Fruit fly (Drosophila melanogaster) whole organism, embryonic: ENCODE data around the gene CG10137.
A peak's percentile ranks its signal among the peaks of the same experiment; 100 is the strongest.

Experiments
- Asciz ChIP-seq: fragments of 200-800 bp; sonication (Bioruptor generic); optimal IDR thresholded peaks from 2 replicates; lab custom pipeline; 2017; ENCODE audit warnings: missing biosample characterization, mild to moderate bottlenecking, missing genetic modification characterization, missing genetic modification reagents
- Atf6 ChIP-seq: fragments of 200-800 bp; sonication (Bioruptor generic); IDR thresholded peaks from 2 replicates; pipeline ENCODE4 v1.3.6; 2022; ENCODE audit warnings: missing biosample characterization, missing genetic modification characterization
- B-H2 ChIP-seq: fragments of 200-800 bp; sonication (Bioruptor generic); optimal IDR thresholded peaks from 2 replicates; lab custom pipeline; 2018; ENCODE audit warnings: missing biosample characterization, mild to moderate bottlenecking, missing genetic modification characterization
- Bdp1 ChIP-seq: fragments of 200-800 bp; sonication (Bioruptor generic); optimal IDR thresholded peaks from 3 replicates; lab custom pipeline; 2016; ENCODE audit warnings: missing biosample characterization, missing genetic modification characterization
- C15 ChIP-seq: fragments of 200-800 bp; sonication (Bioruptor generic); IDR thresholded peaks from 3 replicates; pipeline ENCODE4 v1.3.6; 2022; ENCODE audit warnings: missing biosample characterization, missing genetic modification characterization
- CG10147 ChIP-seq: fragments of 200-800 bp; sonication (Bioruptor generic); optimal IDR thresholded peaks from 2 replicates; lab custom pipeline; 2019; ENCODE audit warnings: missing biosample characterization, mild to moderate bottlenecking, missing genetic modification characterization, moderate library complexity
- CG10321 ChIP-seq: fragments of 200-800 bp; sonication (Bioruptor generic); IDR thresholded peaks from 2 replicates; pipeline ENCODE4 v1.3.6; 2022; ENCODE audit warnings: missing biosample characterization, missing genetic modification characterization
- CG12071 ChIP-seq: fragments of 200-800 bp; sonication (Bioruptor generic); optimal IDR thresholded peaks from 3 replicates; lab custom pipeline; 2018; ENCODE audit warnings: missing biosample characterization, mild to moderate bottlenecking, missing genetic modification characterization
- CG12659 ChIP-seq: fragments of 200-800 bp; sonication (Bioruptor generic); optimal IDR thresholded peaks from 3 replicates; lab custom pipeline; 2017; ENCODE audit warnings: mild to moderate bottlenecking, missing biosample characterization, missing genetic modification reagents, missing genetic modification characterization
- CG14965 ChIP-seq: fragments of 200-800 bp; sonication (Bioruptor generic); optimal IDR thresholded peaks from 2 replicates; lab custom pipeline; 2016; ENCODE audit warnings: missing biosample characterization, missing genetic modification characterization, borderline replicate concordance
- CG17829 ChIP-seq: fragments of 200-800 bp; optimal IDR thresholded peaks from 2 replicates; lab custom pipeline; 2019; ENCODE audit warnings: missing biosample characterization, mild to moderate bottlenecking, missing genetic modification characterization, moderate library complexity
- CG18619 ChIP-seq: fragments of 200-800 bp; sonication (Bioruptor generic); optimal IDR thresholded peaks from 3 replicates; lab custom pipeline; 2017; ENCODE audit warnings: missing biosample characterization, mild to moderate bottlenecking, missing genetic modification characterization
- CG31441 ChIP-seq: fragments of 200-800 bp; sonication (Bioruptor generic); IDR thresholded peaks from 2 replicates; pipeline ENCODE4 v1.3.6; 2022; ENCODE audit warnings: missing biosample characterization, missing genetic modification characterization
- CG3838 ChIP-seq: fragments of 200-800 bp; sonication (Bioruptor generic); optimal IDR thresholded peaks from 3 replicates; lab custom pipeline; 2016; ENCODE audit warnings: missing biosample characterization, missing genetic modification characterization
- CG4820 ChIP-seq: fragments of 200-800 bp; sonication (Bioruptor generic); optimal IDR thresholded peaks from 3 replicates; lab custom pipeline; 2016; ENCODE audit warnings: missing biosample characterization, missing genetic modification characterization
- CG4854 ChIP-seq: fragments of 200-800 bp; sonication (Bioruptor generic); optimal IDR thresholded peaks from 2 replicates; lab custom pipeline; 2016; ENCODE audit warnings: missing biosample characterization, missing genetic modification characterization, inconsistent platforms
- CG5180 ChIP-seq: fragments of 200-800 bp; sonication (Bioruptor generic); optimal IDR thresholded peaks from 3 replicates; lab custom pipeline; 2017; ENCODE audit warnings: missing biosample characterization, missing genetic modification characterization, mild to moderate bottlenecking, moderate library complexity, missing genetic modification reagents
- CG6854 ChIP-seq: fragments of 200-800 bp; sonication (Bioruptor generic); optimal IDR thresholded peaks from 3 replicates; lab custom pipeline; 2017; ENCODE audit warnings: missing biosample characterization, mild to moderate bottlenecking, missing genetic modification characterization
- CG7556 ChIP-seq: fragments of 200-800 bp; sonication (Bioruptor generic); optimal IDR thresholded peaks from 2 replicates; lab custom pipeline; 2017; ENCODE audit warnings: missing biosample characterization, mild to moderate bottlenecking, missing genetic modification characterization
- CG7963 ChIP-seq: fragments of 200-800 bp; sonication (Bioruptor generic); IDR thresholded peaks from 3 replicates; pipeline ENCODE4 v1.3.6; 2022; ENCODE audit warnings: missing biosample characterization, missing genetic modification characterization; ENCODE audit not compliant: partially characterized antibody
- CG8089 ChIP-seq: fragments of 200-800 bp; sonication (Bioruptor generic); optimal IDR thresholded peaks from 3 replicates; lab custom pipeline; 2016; ENCODE audit warnings: missing biosample characterization, missing genetic modification characterization
- CG9797 ChIP-seq: fragments of 200-800 bp; sonication (Bioruptor generic); optimal IDR thresholded peaks from 3 replicates; lab custom pipeline; 2018; ENCODE audit warnings: missing biosample characterization, mild to moderate bottlenecking, missing genetic modification characterization
- CG9876 ChIP-seq: fragments of 200-800 bp; sonication (Bioruptor generic); optimal IDR thresholded peaks from 2 replicates; lab custom pipeline; 2016; ENCODE audit warnings: missing biosample characterization, missing genetic modification characterization
- CoRest ChIP-seq: fragments of 200-800 bp; sonication (Bioruptor generic); optimal IDR thresholded peaks from 3 replicates; lab custom pipeline; 2018; ENCODE audit warnings: missing biosample characterization, mild to moderate bottlenecking, missing genetic modification characterization, moderate library complexity
- Fer2 ChIP-seq: fragments of 200-800 bp; sonication (Bioruptor generic); optimal IDR thresholded peaks from 2 replicates; lab custom pipeline; 2018; ENCODE audit warnings: missing biosample characterization, mild to moderate bottlenecking, missing genetic modification characterization, moderate library complexity
- H2.0 ChIP-seq: fragments of 200-800 bp; sonication (Bioruptor generic); IDR thresholded peaks from 2 replicates; pipeline ENCODE4 v1.3.6; 2022; ENCODE audit warnings: missing biosample characterization, missing genetic modification characterization
- HmgZ ChIP-seq: fragments of 200-800 bp; sonication (Bioruptor generic); optimal IDR thresholded peaks from 2 replicates; lab custom pipeline; 2018; ENCODE audit warnings: missing biosample characterization, mild to moderate bottlenecking, missing genetic modification characterization
- Hr39 ChIP-seq: fragments of >200 bp; optimal IDR thresholded peaks from 2 replicates; lab custom pipeline; 2017
- Hr78 ChIP-seq, 2 experiments: fragments of 200-800 bp in 1 of 2; fragments of >200 bp in 1 of 2; sonication (Bioruptor generic) in 1 of 2; optimal IDR thresholded peaks; 2 replicates each; lab custom pipeline; 2017 to 2019; ENCODE audit warnings: missing biosample characterization in 2 of 2, missing genetic modification characterization in 2 of 2, mild to moderate bottlenecking in 1 of 2, moderate library complexity in 1 of 2
- Lim3 ChIP-seq: fragments of 200-800 bp; sonication (Bioruptor generic); IDR thresholded peaks from 2 replicates; pipeline ENCODE4 v1.3.6; 2022; ENCODE audit warnings: missing biosample characterization, missing genetic modification characterization
- Mad ChIP-seq: fragments of 200-800 bp; sonication (Bioruptor generic); optimal IDR thresholded peaks from 2 replicates; lab custom pipeline; 2016; ENCODE audit warnings: missing biosample characterization, missing genetic modification characterization
- Mes4 ChIP-seq: fragments of 200-800 bp; sonication (Bioruptor generic); optimal IDR thresholded peaks from 2 replicates; lab custom pipeline; 2016; ENCODE audit warnings: missing biosample characterization, missing genetic modification characterization
- Mrtf ChIP-seq: fragments of 200-800 bp; sonication (Bioruptor generic); IDR thresholded peaks from 3 replicates; pipeline ENCODE4 v1.3.6; 2022; ENCODE audit warnings: missing biosample characterization, missing genetic modification characterization
- Oli ChIP-seq: fragments of 200-800 bp; sonication (Bioruptor generic); optimal IDR thresholded peaks from 2 replicates; lab custom pipeline; 2018; ENCODE audit warnings: missing biosample characterization, mild to moderate bottlenecking, missing genetic modification characterization, moderate library complexity
- Side ChIP-seq: fragments of 200-800 bp; sonication (Bioruptor generic); optimal IDR thresholded peaks from 2 replicates; lab custom pipeline; 2016; ENCODE audit warnings: missing biosample characterization, missing genetic modification characterization
- Six4 ChIP-seq: fragments of 200-800 bp; sonication (Bioruptor generic); optimal IDR thresholded peaks from 2 replicates; lab custom pipeline; 2016; ENCODE audit warnings: missing biosample characterization, missing genetic modification characterization
- Tbp ChIP-seq: fragments of >200 bp; optimal IDR thresholded peaks from 2 replicates; lab custom pipeline; 2018; ENCODE audit warnings: missing biosample characterization, missing genetic modification characterization
- ap ChIP-seq: fragments of 200-800 bp; sonication (Bioruptor generic); IDR thresholded peaks from 2 replicates; pipeline ENCODE4 v1.3.6; 2022; ENCODE audit warnings: missing biosample characterization, missing genetic modification characterization
- cas ChIP-seq: fragments of 200-800 bp; sonication (Bioruptor generic); IDR thresholded peaks from 2 replicates; pipeline ENCODE4 v1.3.6; 2022; ENCODE audit warnings: missing biosample characterization, missing genetic modification characterization
- cwo ChIP-seq: fragments of 200-800 bp; sonication (Bioruptor generic); optimal IDR thresholded peaks from 3 replicates; lab custom pipeline; 2017; ENCODE audit warnings: missing biosample characterization, missing genetic modification characterization, mild to moderate bottlenecking, moderate library complexity, missing genetic modification reagents
- esg ChIP-seq: fragments of 200-800 bp; sonication (Bioruptor generic); conservative IDR thresholded peaks from 2 replicates; pipeline ENCODE4 v1.3.6; 2022; ENCODE audit warnings: missing biosample characterization, missing genetic modification characterization
- fd96Cb ChIP-seq: fragments of 200-800 bp; sonication (Bioruptor generic); optimal IDR thresholded peaks from 2 replicates; lab custom pipeline; 2018; ENCODE audit warnings: missing biosample characterization, mild to moderate bottlenecking, missing genetic modification characterization, moderate library complexity
- gsb-n ChIP-seq: fragments of 200-800 bp; sonication (Bioruptor generic); optimal IDR thresholded peaks from 3 replicates; lab custom pipeline; 2018; ENCODE audit warnings: missing biosample characterization, mild to moderate bottlenecking, missing genetic modification characterization
- lola ChIP-seq, 3 experiments: fragments of >200 bp in 2 of 3; fragments of 200-800 bp in 1 of 3; sonication (Bioruptor generic) in 1 of 3; optimal IDR thresholded peaks; 2 replicates each; lab custom pipeline; 2017 to 2019; ENCODE audit warnings: missing biosample characterization in 3 of 3, missing genetic modification characterization in 3 of 3, mild to moderate bottlenecking in 1 of 3, moderate library complexity in 1 of 3
- org-1 ChIP-seq: fragments of 200-800 bp; sonication (Bioruptor generic); optimal IDR thresholded peaks from 2 replicates; lab custom pipeline; 2017; ENCODE audit warnings: missing biosample characterization, missing genetic modification characterization
- pho ChIP-seq: fragments of 200-800 bp; sonication (Bioruptor generic); optimal IDR thresholded peaks from 2 replicates; lab custom pipeline; 2016; ENCODE audit warnings: missing biosample characterization, missing genetic modification characterization
- phol ChIP-seq: fragments of 200-800 bp; sonication (Bioruptor generic); optimal IDR thresholded peaks from 3 replicates; lab custom pipeline; 2018; ENCODE audit warnings: missing biosample characterization, mild to moderate bottlenecking, missing genetic modification characterization, moderate library complexity
- pum ChIP-seq: fragments of 200-800 bp; sonication (Bioruptor generic); optimal IDR thresholded peaks from 2 replicates; lab custom pipeline; 2016; ENCODE audit warnings: missing biosample characterization, missing genetic modification characterization
- sd ChIP-seq: fragments of 200-800 bp; sonication (Bioruptor generic); optimal IDR thresholded peaks from 3 replicates; lab custom pipeline; 2018; ENCODE audit warnings: missing biosample characterization, mild to moderate bottlenecking, missing genetic modification characterization, moderate library complexity
- slp2 ChIP-seq: fragments of 200-800 bp; sonication (Bioruptor generic); optimal IDR thresholded peaks from 2 replicates; lab custom pipeline; 2016; ENCODE audit warnings: missing biosample characterization, missing genetic modification characterization
- tin ChIP-seq: fragments of 200-800 bp; sonication (Bioruptor generic); optimal IDR thresholded peaks from 3 replicates; lab custom pipeline; 2016; ENCODE audit warnings: missing biosample characterization, missing genetic modification characterization

Gene CG10137

dm6 chr2L:19528308-19528707, 1.8 kb downstream of the CG10137 start:
- peak; percentile 95 for TF ChIP-seq CG7556
- peak; percentile 96 for TF ChIP-seq B-H2 (GFP tag; lab: Kevin White, UChicago)
- peak; percentile 93 for TF ChIP-seq Fer2 (tag; lab: Kevin White, UChicago)
- TF ChIP-seq CG3838 (GFP tag; lab: Kevin White, UChicago) = peak; percentile 79
- TF ChIP-seq CG10321 (GFP tag; lab: Robert Waterston, UW) = peak; percentile 75
- peak; percentile 80 for TF ChIP-seq fd96Cb (tag; lab: Kevin White, UChicago)
- peak; percentile 90 for TF ChIP-seq tin (GFP tag; lab: Kevin White, UChicago)
- peak; percentile 96 for TF ChIP-seq H2.0 (GFP tag; lab: Robert Waterston, UW)
- TF ChIP-seq gsb-n = peak; percentile 71
- TF ChIP-seq cas (GFP tag; lab: Robert Waterston, UW) = peak; percentile 97
- peak; percentile 96 for TF ChIP-seq CG12071
- TF ChIP-seq CG12659 (GFP tag; lab: Kevin White, UChicago) = peak; percentile 97
- peak in 1 of 2 experiments; percentile 50 for TF ChIP-seq Hr78 (GFP tag; optimal IDR thresholded peaks at IDR 0.05; lab: Kevin White, UChicago)
- TF ChIP-seq pum (GFP tag; lab: Kevin White, UChicago) = peak; percentile 72
- peak; percentile 98 for TF ChIP-seq pho
- TF ChIP-seq Oli (tag; lab: Kevin White, UChicago) = peak; percentile 92
- peak in 1 of 3 experiments; percentile 53 for TF ChIP-seq lola (GFP tag; optimal IDR thresholded peaks at IDR 0.05; lab: Kevin White, UChicago)
- TF ChIP-seq HmgZ (tag; lab: Kevin White, UChicago) = peak; percentile 99
- TF ChIP-seq Mrtf (GFP tag; lab: Robert Waterston, UW) = peak; percentile 95
- peak; percentile 84 for TF ChIP-seq phol (tag; lab: Kevin White, UChicago)
- no peak for TF ChIP-seq Tbp (GFP tag; lab: Kevin White, UChicago)
- TF ChIP-seq Mad (GFP tag; lab: Kevin White, UChicago) = peak; percentile 84
- TF ChIP-seq Asciz (GFP tag; lab: Kevin White, UChicago) = peak; percentile 80
- peak; percentile 90 for TF ChIP-seq CG9876 (GFP tag; lab: Kevin White, UChicago)
- peak; percentile 95 for TF ChIP-seq CG18619 (GFP tag; lab: Kevin White, UChicago)
- TF ChIP-seq cwo (GFP tag; lab: Kevin White, UChicago) = peak; percentile 97
- TF ChIP-seq ap = peak; percentile 81
- TF ChIP-seq Lim3 (GFP tag; lab: Robert Waterston, UW) = peak; percentile 79
- TF ChIP-seq CG14965 (GFP tag; lab: Kevin White, UChicago) = peak; percentile 75
- TF ChIP-seq esg = peak; percentile 93
- TF ChIP-seq Bdp1 (GFP tag; lab: Kevin White, UChicago) = peak; percentile 81
- peak; percentile 96 for TF ChIP-seq C15 (GFP tag; lab: Robert Waterston, UW)
- peak; percentile 87 for TF ChIP-seq CG17829 (tag; lab: Kevin White, UChicago)
- TF ChIP-seq Six4 (GFP tag; lab: Kevin White, UChicago) = peak; percentile 84
- peak; percentile 94 for TF ChIP-seq Side (GFP tag; lab: Kevin White, UChicago)
- peak; percentile 95 for TF ChIP-seq org-1 (GFP tag; lab: Kevin White, UChicago)
- peak; percentile 89 for TF ChIP-seq CG4820 (GFP tag; lab: Kevin White, UChicago)
- peak; percentile 84 for TF ChIP-seq CG31441 (GFP tag; lab: Robert Waterston, UW)
- peak; percentile 96 for TF ChIP-seq CG6854 (GFP tag; lab: Kevin White, UChicago)
- peak; percentile 81 for TF ChIP-seq Mes4 (GFP tag; lab: Kevin White, UChicago)
- TF ChIP-seq Atf6 (GFP tag; lab: Robert Waterston, UW) = peak; percentile 99
- peak; percentile 94 for TF ChIP-seq CG4854
- TF ChIP-seq slp2 (GFP tag; lab: Kevin White, UChicago) = peak; percentile 89
- TF ChIP-seq Hr39 = no peak
- peak; percentile 96 for TF ChIP-seq CoRest (tag; lab: Kevin White, UChicago)
- no peak for TF ChIP-seq CG7963 (GFP tag; lab: Robert Waterston, UW)
- peak; percentile 77 for TF ChIP-seq CG8089 (GFP tag; lab: Kevin White, UChicago)
- TF ChIP-seq sd (tag; lab: Kevin White, UChicago) = peak; percentile 94
- TF ChIP-seq CG9797 (GFP tag; lab: Kevin White, UChicago) = no peak
- TF ChIP-seq CG5180 (GFP tag; lab: Kevin White, UChicago) = no peak
- TF ChIP-seq CG10147 (GFP tag; lab: Kevin White, UChicago) = peak; percentile 98
